Worm (Caenorhabditis elegans) whole organism, late embryonic: ENCODE data around the gene srw-124.

Source experiments
- C08G9.2 ChIP-seq: sonication (generic microtip); optimal IDR thresholded peaks from 2 replicates; lab custom pipeline; 2016; ENCODE audit warnings: mild to moderate bottlenecking, missing genetic modification characterization, moderate library complexity, missing compliant biosample characterization
- F13H6.1 ChIP-seq: sonication (generic microtip); optimal IDR thresholded peaks from 2 replicates; lab custom pipeline; 2016; ENCODE audit warnings: missing genetic modification characterization, missing compliant biosample characterization
- ama-1 ChIP-seq: fragments of 150-350 bp; optimal IDR thresholded peaks from 2 replicates; lab custom pipeline; 2014
- ceh-2 ChIP-seq: sonication (generic microtip); optimal IDR thresholded peaks from 2 replicates; lab custom pipeline; 2016; ENCODE audit warnings: missing genotype, missing genetic modification characterization, missing compliant biosample characterization
- ceh-24 ChIP-seq: sonication (generic microtip); optimal IDR thresholded peaks from 2 replicates; lab custom pipeline; 2016; ENCODE audit warnings: mild to moderate bottlenecking, missing genetic modification characterization, missing compliant biosample characterization
- ceh-30 ChIP-seq: fragments of 150-350 bp; optimal IDR thresholded peaks from 2 replicates; lab custom pipeline; 2014; ENCODE audit warnings: missing biosample characterization, missing genetic modification characterization
- ceh-34 ChIP-seq: sonication (generic microtip); optimal IDR thresholded peaks from 2 replicates; lab custom pipeline; 2016; ENCODE audit warnings: mild to moderate bottlenecking, missing genetic modification characterization, missing compliant biosample characterization
- ceh-45 ChIP-seq: fragments of 200-800 bp; sonication (Bioruptor generic); IDR thresholded peaks from 2 replicates; pipeline ENCODE4 v1.3.6; 2022; ENCODE audit warnings: missing genetic modification reagents, missing genetic modification characterization, missing compliant biosample characterization
- ceh-6 ChIP-seq: fragments of 200-800 bp; sonication (Bioruptor generic); optimal IDR thresholded peaks from 2 replicates; lab custom pipeline; 2018; ENCODE audit warnings: mild to moderate bottlenecking, missing genetic modification characterization, missing compliant biosample characterization
- dmd-4 ChIP-seq: sonication (generic microtip); optimal IDR thresholded peaks from 2 replicates; lab custom pipeline; 2016; ENCODE audit warnings: borderline replicate concordance, missing genetic modification characterization, missing compliant biosample characterization
- elt-4 ChIP-seq: sonication (generic microtip); optimal IDR thresholded peaks from 2 replicates; lab custom pipeline; 2016; ENCODE audit warnings: missing genetic modification characterization, missing compliant biosample characterization
- ets-4 ChIP-seq: sonication (generic microtip); optimal IDR thresholded peaks from 2 replicates; lab custom pipeline; 2016; ENCODE audit warnings: missing genetic modification characterization, missing compliant biosample characterization
- eyg-1 ChIP-seq: sonication (generic microtip); optimal IDR thresholded peaks from 2 replicates; lab custom pipeline; 2016; ENCODE audit warnings: missing genotype, missing genetic modification characterization, missing compliant biosample characterization
- fkh-6 ChIP-seq: sonication (generic microtip); optimal IDR thresholded peaks from 2 replicates; lab custom pipeline; 2016; ENCODE audit warnings: missing genetic modification characterization, missing compliant biosample characterization
- gmeb-2 ChIP-seq: sonication (generic microtip); optimal IDR thresholded peaks from 2 replicates; lab custom pipeline; 2016; ENCODE audit warnings: missing genetic modification characterization, inconsistent platforms, missing compliant biosample characterization
- hlh-15 ChIP-seq: sonication (generic microtip); optimal IDR thresholded peaks from 2 replicates; lab custom pipeline; 2016; ENCODE audit warnings: missing genetic modification characterization, missing compliant biosample characterization
- hlh-8 ChIP-seq: sonication (generic microtip); optimal IDR thresholded peaks from 2 replicates; lab custom pipeline; 2016; ENCODE audit warnings: missing genotype, missing genetic modification characterization, missing compliant biosample characterization
- lin-11 ChIP-seq: fragments of 200-800 bp; sonication (Bioruptor generic); optimal IDR thresholded peaks from 2 replicates; lab custom pipeline; 2018; ENCODE audit warnings: mild to moderate bottlenecking, missing genetic modification characterization, missing compliant biosample characterization
- mec-3 ChIP-seq: sonication (generic microtip); optimal IDR thresholded peaks from 2 replicates; lab custom pipeline; 2016; ENCODE audit warnings: borderline replicate concordance, missing genetic modification characterization, missing compliant biosample characterization
- nhr-11 ChIP-seq: fragments of 150-350 bp; optimal IDR thresholded peaks from 2 replicates; lab custom pipeline; 2014; ENCODE audit warnings: missing biosample characterization, missing genetic modification characterization
- odd-2 ChIP-seq: sonication (generic microtip); optimal IDR thresholded peaks from 2 replicates; lab custom pipeline; 2017; ENCODE audit warnings: antibody characterized with exemption, mild to moderate bottlenecking, missing genetic modification characterization, missing compliant biosample characterization
- pat-9 ChIP-seq: fragments of 200-800 bp; sonication (Bioruptor generic); optimal IDR thresholded peaks from 2 replicates; lab custom pipeline; 2018; ENCODE audit warnings: mild to moderate bottlenecking, missing genetic modification characterization, moderate library complexity, missing compliant biosample characterization
- pax-1 ChIP-seq: fragments of 150-350 bp; optimal IDR thresholded peaks from 2 replicates; lab custom pipeline; 2014; ENCODE audit warnings: missing biosample characterization, missing genetic modification characterization
- pha-2 ChIP-seq: sonication (generic microtip); optimal IDR thresholded peaks from 2 replicates; lab custom pipeline; 2017; ENCODE audit warnings: mild to moderate bottlenecking, missing genetic modification characterization, missing compliant biosample characterization
- pha-4 ChIP-seq: fragments of 150-350 bp; optimal IDR thresholded peaks from 2 replicates; lab custom pipeline; 2018; ENCODE audit warnings: missing biosample characterization, missing genetic modification reagents, missing genetic modification characterization
- ref-2 ChIP-seq: sonication (generic microtip); optimal IDR thresholded peaks from 2 replicates; lab custom pipeline; 2016; ENCODE audit warnings: missing genetic modification characterization, missing compliant biosample characterization
- sdc-2 ChIP-seq: sonication (generic microtip); optimal IDR thresholded peaks from 2 replicates; lab custom pipeline; 2016; ENCODE audit warnings: missing genotype, missing genetic modification characterization, missing compliant biosample characterization
- sox-4 ChIP-seq: sonication (generic microtip); optimal IDR thresholded peaks from 2 replicates; lab custom pipeline; 2017; ENCODE audit warnings: mild to moderate bottlenecking, missing genetic modification characterization, inconsistent platforms, missing compliant biosample characterization
- syd-9 ChIP-seq: sonication (generic microtip); optimal IDR thresholded peaks from 2 replicates; lab custom pipeline; 2016; ENCODE audit warnings: mild to moderate bottlenecking, missing genetic modification characterization, moderate library complexity, missing compliant biosample characterization
- tbx-7 ChIP-seq: sonication (generic microtip); optimal IDR thresholded peaks from 2 replicates; lab custom pipeline; 2016; ENCODE audit warnings: missing genotype, missing genetic modification characterization, missing compliant biosample characterization
- unc-55 ChIP-seq: sonication (generic microtip); optimal IDR thresholded peaks from 2 replicates; lab custom pipeline; 2017; ENCODE audit warnings: missing biosample characterization, missing genetic modification reagents, missing genetic modification characterization
- unc-86 ChIP-seq: sonication (generic microtip); optimal IDR thresholded peaks from 2 replicates; lab custom pipeline; 2016; ENCODE audit warnings: missing genetic modification characterization, missing compliant biosample characterization
- zip-5 ChIP-seq: sonication (generic microtip); optimal IDR thresholded peaks from 2 replicates; lab custom pipeline; 2016; ENCODE audit warnings: missing genetic modification characterization, missing compliant biosample characterization
- ztf-16 ChIP-seq: sonication (generic microtip); optimal IDR thresholded peaks from 2 replicates; lab custom pipeline; 2017; ENCODE audit warnings: missing genetic modification characterization, missing compliant biosample characterization

srw-124 gene

ce11 chrV:2999736-3000135 is 23.3 kb downstream of the srw-124 start, which contains the start of gene srw-119:
Gene srw-119, minus strand, starts transcription at chrV:2999836.
- TF ChIP-seq dmd-4 (tag; lab: Kevin White, UChicago), result no peak
- no peak for TF ChIP-seq zip-5 (tag; lab: Kevin White, UChicago)
- no peak for TF ChIP-seq ama-1 (lab: Kevin White, UChicago)
- TF ChIP-seq hlh-8, result no peak
- no peak for TF ChIP-seq tbx-7 (tag; lab: Kevin White, UChicago)
- TF ChIP-seq sdc-2 (tag; lab: Kevin White, UChicago), result no peak
- TF ChIP-seq C08G9.2, result no peak
- TF ChIP-seq ztf-16 (tag; lab: Kevin White, UChicago), result no peak
- no peak for TF ChIP-seq ref-2
- TF ChIP-seq F13H6.1 (tag; lab: Kevin White, UChicago), result no peak
- TF ChIP-seq odd-2 (tag; lab: Kevin White, UChicago), result no peak
- no peak for TF ChIP-seq ceh-30 (tag; lab: Kevin White, UChicago)

- no peak for TF ChIP-seq ceh-24 (tag; lab: Kevin White, UChicago)
- TF ChIP-seq pha-2, result no peak
- TF ChIP-seq, all 69 proteins: peak for 0
Measured at ce11 chrV:3005964-3006363, 29.6 kb downstream of the srw-124 start, which contains the start of gene srw-112. Gene srw-112, minus strand, starts transcription at chrV:3006064.

ce11 chrV:3010468-3010867 is 34.1 kb downstream of the srw-124 start, which contains the start of gene srw-136:
Gene srw-136, minus strand, starts transcription at chrV:3010568.
- TF ChIP-seq hlh-8, result no peak
- TF ChIP-seq F13H6.1 (tag; lab: Kevin White, UChicago), result no peak
- TF ChIP-seq ceh-2 (tag; lab: Kevin White, UChicago), result no peak
- TF ChIP-seq mec-3 (tag; lab: Kevin White, UChicago), result no peak
- no peak for TF ChIP-seq ztf-16 (tag; lab: Kevin White, UChicago)
- TF ChIP-seq odd-2 (tag; lab: Kevin White, UChicago), result no peak

ce11 chrV:3011394-3011793 is 35.0 kb downstream of the srw-124 start, which contains the start of gene srw-135:
Gene srw-135, minus strand, starts transcription at chrV:3011494.
- no peak for TF ChIP-seq fkh-6
- TF ChIP-seq nhr-11 (tag; lab: Kevin White, UChicago), result no peak
- TF ChIP-seq ceh-34 (tag; lab: Kevin White, UChicago), result no peak
- TF ChIP-seq eyg-1 (tag; lab: Kevin White, UChicago), result no peak
- TF ChIP-seq tbx-7 (tag; lab: Kevin White, UChicago), result no peak

- TF ChIP-seq unc-55 (GFP tag; lab: Kevin White, UChicago), result no peak
Measured at ce11 chrV:3014185-3014584, 37.8 kb downstream of the srw-124 start, which contains the start of gene K12D9.1. Gene K12D9.1, plus strand, starts transcription at chrV:3014485.

ce11 chrV:3017930-3018329 is 41.5 kb downstream of the srw-124 start:
- TF ChIP-seq pax-1 (no peak), sox-4 (tag; lab: Kevin White, UChicago) (no peak)

- TF ChIP-seq lin-11 (tag; lab: Kevin White, UChicago), result no peak
- no peak for TF ChIP-seq pat-9
- TF ChIP-seq unc-86 (tag; lab: Kevin White, UChicago), result no peak
- TF ChIP-seq tbx-7 (tag; lab: Kevin White, UChicago), result no peak
- no peak for TF ChIP-seq odd-2 (tag; lab: Kevin White, UChicago)
- TF ChIP-seq F13H6.1 (tag; lab: Kevin White, UChicago), result no peak
- TF ChIP-seq gmeb-2, result no peak
- no peak for TF ChIP-seq elt-4 (tag; lab: Kevin White, UChicago)
- TF ChIP-seq pha-4 (tag; lab: Kevin White, UChicago), result no peak
- TF ChIP-seq syd-9 (tag; lab: Kevin White, UChicago), result no peak
- no peak for TF ChIP-seq hlh-15
- no peak for TF ChIP-seq ets-4 (tag; lab: Kevin White, UChicago)
- no peak for TF ChIP-seq ceh-6 (GFP tag; lab: Kevin White, UChicago)
- no peak for TF ChIP-seq ceh-45 (GFP tag; lab: Robert Waterston, UW)
Measured at ce11 chrV:3021306-3021705, 44.9 kb downstream of the srw-124 start, which contains the start of gene irld-12. Gene irld-12, minus strand, starts transcription at chrV:3021406.
